Worm (Caenorhabditis elegans) whole organism, L4 larva: ENCODE results near the gene lgc-30.
A peak's percentile ranks its signal among the peaks of the same experiment; 100 is the strongest.

Source experiments
- F26F4.8 ChIP-seq: fragments of 200-800 bp; sonication (Bioruptor generic); conservative IDR thresholded peaks from 2 replicates; pipeline ENCODE4 v1.3.6; 2022; ENCODE audit warnings: missing genetic modification characterization, missing compliant biosample characterization
- F44E2.7 ChIP-seq: fragments of 200-800 bp; sonication (Bioruptor generic); IDR thresholded peaks from 2 replicates; pipeline ENCODE4 v2.1.2; 2022; ENCODE audit warnings: missing genetic modification characterization, missing compliant biosample characterization
- Y105C5A.15 ChIP-seq: fragments of 200-800 bp; sonication (Bioruptor generic); IDR thresholded peaks from 2 replicates; pipeline ENCODE4 v1.3.6; 2022; ENCODE audit warnings: missing genetic modification characterization, missing compliant biosample characterization
- Y75B8A.6 ChIP-seq: fragments of 200-800 bp; sonication (Bioruptor generic); IDR thresholded peaks from 2 replicates; pipeline ENCODE4 v1.3.6; 2022; ENCODE audit warnings: missing genetic modification reagents, missing genetic modification characterization, missing compliant biosample characterization
- ceh-28 ChIP-seq: fragments of 150-350 bp; optimal IDR thresholded peaks from 2 replicates; lab custom pipeline; 2014; ENCODE audit warnings: missing biosample characterization, missing genetic modification reagents, missing genetic modification characterization
- cey-2 ChIP-seq: sonication (generic microtip); optimal IDR thresholded peaks from 3 replicates; lab custom pipeline; 2017; ENCODE audit warnings: missing genetic modification characterization, mild to moderate bottlenecking, missing compliant biosample characterization, antibody characterized with exemption, borderline replicate concordance; ENCODE audit not compliant: insufficient read depth
- daf-19 ChIP-seq: fragments of 200-800 bp; sonication (Bioruptor generic); conservative IDR thresholded peaks from 2 replicates; pipeline ENCODE4 v1.3.6; 2022; ENCODE audit warnings: missing genetic modification characterization, missing compliant biosample characterization
- hlh-11 ChIP-seq: fragments of 200-800 bp; sonication (Bioruptor generic); optimal IDR thresholded peaks from 2 replicates; lab custom pipeline; 2018; ENCODE audit warnings: mild to moderate bottlenecking, missing genetic modification characterization, missing compliant biosample characterization
- hmg-1.1 ChIP-seq: fragments of 200-800 bp; sonication (Bioruptor generic); IDR thresholded peaks from 2 replicates; pipeline ENCODE4 v1.3.6; 2022; ENCODE audit warnings: missing genetic modification reagents, missing genetic modification characterization, missing compliant biosample characterization
- jun-1 ChIP-seq: fragments of 150-350 bp; optimal IDR thresholded peaks from 2 replicates; lab custom pipeline; 2014; ENCODE audit warnings: missing biosample characterization, missing genetic modification reagents, missing genetic modification characterization
- lin-15B ChIP-seq: fragments of 150-350 bp; sonication (generic microtip); optimal IDR thresholded peaks from 3 replicates; lab custom pipeline; 2014; ENCODE audit warnings: missing biosample characterization, missing genetic modification characterization
- mdt-29 ChIP-seq: fragments of 200-800 bp; sonication (Bioruptor generic); IDR thresholded peaks from 2 replicates; pipeline ENCODE4 v1.3.6; 2022; ENCODE audit warnings: missing genetic modification reagents, missing genetic modification characterization, missing compliant biosample characterization
- mes-2 ChIP-seq: sonication (generic microtip); optimal IDR thresholded peaks from 2 replicates; lab custom pipeline; 2016; ENCODE audit warnings: missing genotype, mild to moderate bottlenecking, missing genetic modification characterization, missing compliant biosample characterization; ENCODE audit not compliant: poor library complexity, severe bottlenecking
- nhr-28 ChIP-seq: fragments of 150-350 bp; optimal IDR thresholded peaks from 2 replicates; lab custom pipeline; 2014; ENCODE audit warnings: missing biosample characterization, missing genetic modification characterization
- nhr-42 ChIP-seq: fragments of 200-800 bp; sonication (Bioruptor generic); IDR thresholded peaks from 2 replicates; pipeline ENCODE4 v1.3.6; 2022; ENCODE audit warnings: missing genetic modification characterization, missing compliant biosample characterization
- nhr-6 ChIP-seq: fragments of 150-350 bp; optimal IDR thresholded peaks from 2 replicates; lab custom pipeline; 2014; ENCODE audit warnings: missing biosample characterization, missing genetic modification characterization
- php-3 ChIP-seq: fragments of 200-800 bp; sonication (Bioruptor generic); IDR thresholded peaks from 2 replicates; pipeline ENCODE4 v1.3.6; 2022; ENCODE audit warnings: missing genetic modification reagents, missing genetic modification characterization, missing compliant biosample characterization
- pqm-1 ChIP-seq: sonication (generic microtip); optimal IDR thresholded peaks from 2 replicates; lab custom pipeline; 2017; ENCODE audit warnings: missing biosample characterization, missing genetic modification characterization
- spr-1 ChIP-seq: sonication (generic microtip); optimal IDR thresholded peaks from 2 replicates; lab custom pipeline; 2016; ENCODE audit warnings: mild to moderate bottlenecking, missing genetic modification characterization, missing compliant biosample characterization
- tag-97 ChIP-seq: fragments of 200-800 bp; sonication (Bioruptor generic); IDR thresholded peaks from 2 replicates; pipeline ENCODE4 v1.3.6; 2022; ENCODE audit warnings: missing genetic modification characterization, missing compliant biosample characterization
- zip-2 ChIP-seq: fragments of 150-350 bp; optimal IDR thresholded peaks from 2 replicates; lab custom pipeline; 2014; ENCODE audit warnings: missing biosample characterization, missing genetic modification characterization

The lgc-30 gene

DNA sequence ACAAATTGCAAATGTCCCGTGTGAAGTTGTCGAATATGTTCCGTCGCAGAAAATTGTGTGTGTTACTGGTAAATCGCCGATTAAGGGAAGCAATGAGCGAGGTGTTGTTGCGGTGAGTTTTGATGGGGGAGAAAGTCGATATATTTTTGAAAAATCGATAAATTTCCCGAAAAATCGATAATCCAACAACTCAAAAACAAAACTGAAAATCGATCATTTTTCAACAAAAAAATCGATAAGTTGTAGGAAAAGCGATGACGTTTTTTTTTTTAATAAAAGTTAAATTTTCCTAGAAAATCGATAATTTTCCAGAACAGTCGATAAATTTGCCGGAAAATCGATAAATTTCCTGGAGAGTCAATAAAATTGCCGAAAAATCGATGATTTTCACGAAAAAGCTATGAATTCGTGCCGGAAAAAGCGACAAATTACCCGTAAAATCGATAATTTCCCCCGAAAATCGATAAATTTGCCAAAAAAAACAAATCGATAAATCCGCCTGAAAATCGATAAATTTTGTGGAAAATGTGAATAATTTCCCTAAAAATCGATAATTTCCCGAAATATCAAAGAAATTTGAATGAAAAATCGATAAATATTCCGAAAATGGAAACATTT lies 48.2 kb downstream of the lgc-30 start:
- no peak for TF ChIP-seq Y75B8A.6
- TF ChIP-seq ceh-28 (tag; lab: Kevin White, UChicago) = peak; percentile 90
- TF ChIP-seq, all 104 proteins: peak for 1

DNA sequence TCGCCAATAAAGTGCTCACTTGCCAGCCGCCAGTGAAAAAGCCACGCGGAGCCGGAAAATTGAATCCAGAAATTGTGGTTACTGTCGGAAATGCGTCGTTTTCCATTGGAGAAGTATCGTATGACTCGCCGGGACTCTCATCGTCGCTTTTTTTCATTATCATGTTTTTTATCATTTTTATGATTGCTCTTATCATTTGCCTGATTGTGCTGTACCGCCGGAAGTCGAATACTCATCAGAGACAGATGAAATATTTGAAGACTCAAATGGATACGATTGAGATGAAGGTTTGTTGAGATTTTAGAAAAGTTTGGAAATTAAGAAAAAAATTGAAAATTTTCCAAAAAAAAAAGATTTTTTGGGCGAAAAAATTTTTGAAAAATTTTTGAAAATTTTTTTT lies 51.7 kb downstream of the lgc-30 start:
- TF ChIP-seq tag-97 (GFP tag; lab: Robert Waterston, UW) (no peak), nhr-28 (tag; lab: Kevin White, UChicago) (peak; percentile 15), mes-2 (tag; lab: Kevin White, UChicago) (no peak), php-3 (GFP tag; lab: Robert Waterston, UW) (0 out of 2 replicates have a peak, but pooled peaks have one; percentile 12), cey-2 (tag; lab: Kevin White, UChicago) (no peak), Y105C5A.15 (GFP tag; lab: Robert Waterston, UW) (no peak), zip-2 (tag; lab: Kevin White, UChicago) (no peak), daf-19 (GFP tag; lab: Robert Waterston, UW) (no peak), nhr-42 (no peak), nhr-6 (no peak), hmg-1.1 (no peak), F26F4.8 (GFP tag; lab: Robert Waterston, UW) (no peak), lin-15B (tag; lab: Kevin White, UChicago) (no peak), mdt-29 (GFP tag; lab: Robert Waterston, UW) (no peak), hlh-11 (tag; lab: Kevin White, UChicago) (no peak), spr-1 (no peak), pqm-1 (tag; lab: Kevin White, UChicago) (peak; percentile 22)
- TF ChIP-seq, all 104 proteins: peak for 3

ce11 chrIV:977793-978192 lies 53.1 kb downstream of the lgc-30 start:
- TF ChIP-seq F44E2.7 (0 out of 2 replicates have a peak, but pooled peaks have one; percentile 29), ceh-28 (tag; lab: Kevin White, UChicago) (peak; percentile 91)

- TF ChIP-seq ceh-28 (tag; lab: Kevin White, UChicago) = peak; percentile 74
Measured at ce11 chrIV:978309-978708, 53.6 kb downstream of the lgc-30 start.

- TF ChIP-seq ceh-28 (tag; lab: Kevin White, UChicago) = peak; percentile 100
- TF ChIP-seq jun-1 (tag; lab: Kevin White, UChicago) = no peak
Measured at ce11 chrIV:983558-983957, 58.9 kb downstream of the lgc-30 start.
